Fruit fly (Drosophila melanogaster): Measurements from ENCODE around the gene CG7432.

Gene CG7432

DNA sequence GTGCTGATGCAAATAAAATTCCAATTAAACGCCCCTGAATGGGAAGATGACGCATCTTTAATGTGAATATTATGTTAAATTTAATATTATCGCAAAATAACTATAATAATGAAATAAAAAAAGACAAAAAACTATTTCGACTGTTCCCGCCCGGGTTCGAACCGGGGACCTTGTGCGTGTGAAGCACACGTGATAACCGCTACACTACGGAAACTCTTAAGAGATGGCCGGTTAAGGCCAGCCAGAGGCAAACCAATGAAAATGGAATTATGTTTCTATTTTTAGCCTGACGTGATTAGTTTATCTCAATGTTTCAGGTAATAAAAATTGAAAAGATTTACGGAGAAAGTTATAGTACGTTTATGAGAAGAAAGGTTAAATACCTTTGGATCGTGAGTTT is 7.3 kb downstream of the CG7432 start:
- TF ChIP-seq Mnt (GFP tag; optimal IDR thresholded peaks at IDR 0.05) (no peak), CG12768 (GFP tag; optimal IDR thresholded peaks at IDR 0.05) (no peak), CG7101 (tag; optimal IDR thresholded peaks at IDR 0.05) (no peak), bab1 (GFP tag; optimal IDR thresholded peaks at IDR 0.05) (no peak), CG33017 (tag; optimal IDR thresholded peaks at IDR 0.05) (no peak), ovo (GFP tag; optimal IDR thresholded peaks at IDR 0.05) (no peak), CG11617 (GFP tag; optimal IDR thresholded peaks at IDR 0.05) (no peak), cic (GFP tag; optimal IDR thresholded peaks at IDR 0.05) (no peak), Crg-1 (GFP tag; optimal IDR thresholded peaks at IDR 0.05) (no peak), CG1620 (GFP tag; optimal IDR thresholded peaks at IDR 0.05) (no peak), CG5204 (GFP tag; optimal IDR thresholded peaks at IDR 0.05) (no peak), tj (GFP tag; optimal IDR thresholded peaks at IDR 0.05) (no peak), Hr96 (GFP tag; optimal IDR thresholded peaks at IDR 0.05) (no peak), Clk (GFP tag; optimal IDR thresholded peaks at IDR 0.05) (no peak), kay (GFP tag; ENCODE audit: borderline replicate concordance) (no peak), toe (GFP tag; optimal IDR thresholded peaks at IDR 0.05) (no peak), CG14711 (tag; optimal IDR thresholded peaks at IDR 0.05) (no peak), pad (GFP tag; optimal IDR thresholded peaks at IDR 0.05) (no peak), CG7045 (GFP tag; optimal IDR thresholded peaks at IDR 0.05) (no peak), cnc (optimal IDR thresholded peaks at IDR 0.05) (no peak)

DNA sequence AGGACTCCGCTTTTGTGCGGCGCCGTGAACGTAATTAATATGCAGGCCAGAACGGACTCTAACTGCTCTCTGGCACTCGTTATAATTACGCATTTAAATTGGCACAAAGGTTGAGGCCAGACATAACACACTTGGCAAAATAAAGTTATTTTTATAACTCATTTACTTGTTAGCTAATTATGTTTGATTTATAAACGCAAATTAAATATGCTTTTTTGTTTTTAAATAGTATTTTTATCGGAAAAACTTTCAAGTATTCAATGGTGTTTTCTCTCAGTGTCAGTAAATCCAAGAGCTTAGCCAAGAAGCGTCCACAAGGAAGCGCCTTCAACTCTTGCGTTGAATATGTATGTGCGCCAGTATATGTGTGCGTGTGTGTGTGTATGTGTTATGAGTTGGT is 8.1 kb downstream of the CG7432 start:
- no peak for TF ChIP-seq toe (GFP tag; optimal IDR thresholded peaks at IDR 0.05)

DNA sequence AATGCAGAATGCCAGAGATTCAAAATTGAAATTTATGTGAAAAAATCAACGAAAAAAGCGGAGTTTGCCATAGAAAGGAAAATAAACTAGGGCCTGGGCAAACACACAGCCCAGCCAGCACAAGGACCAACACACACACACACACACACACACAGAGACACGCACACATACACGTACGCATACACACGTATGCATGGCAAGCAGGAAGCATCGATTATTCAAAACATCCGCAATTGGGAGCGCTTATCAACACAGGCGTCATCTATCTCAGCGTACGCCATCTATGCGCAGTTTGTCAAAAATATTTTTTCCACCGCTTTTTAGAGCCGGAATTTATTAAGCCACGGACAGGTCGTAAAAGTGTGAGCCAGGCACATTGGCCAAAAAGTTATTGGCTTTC is 15.0 kb downstream of the CG7432 start:
- TF ChIP-seq CG1620 (GFP tag; optimal IDR thresholded peaks at IDR 0.05) (no peak), kay (GFP tag; ENCODE audit: borderline replicate concordance) (no peak), CG14711 (tag; optimal IDR thresholded peaks at IDR 0.05) (no peak), CG5204 (GFP tag; optimal IDR thresholded peaks at IDR 0.05) (no peak), Mnt (GFP tag; optimal IDR thresholded peaks at IDR 0.05) (no peak), CG7101 (tag; optimal IDR thresholded peaks at IDR 0.05) (no peak), CG7045 (GFP tag; optimal IDR thresholded peaks at IDR 0.05) (no peak), bab1 (GFP tag; optimal IDR thresholded peaks at IDR 0.05) (no peak), cnc (optimal IDR thresholded peaks at IDR 0.05) (no peak), Crg-1 (GFP tag; optimal IDR thresholded peaks at IDR 0.05) (no peak), cic (GFP tag; optimal IDR thresholded peaks at IDR 0.05) (no peak), tj (GFP tag; optimal IDR thresholded peaks at IDR 0.05) (no peak), Clk (GFP tag; optimal IDR thresholded peaks at IDR 0.05) (no peak), ovo (GFP tag; optimal IDR thresholded peaks at IDR 0.05) (no peak)

dm6 chr3R:19682424-19682823 is 17.6 kb downstream of the CG7432 start:
- TF ChIP-seq Clk (GFP tag; optimal IDR thresholded peaks at IDR 0.05) (no peak), kay (GFP tag; ENCODE audit: borderline replicate concordance) (no peak), CG12768 (GFP tag; optimal IDR thresholded peaks at IDR 0.05) (no peak), CG1620 (GFP tag; optimal IDR thresholded peaks at IDR 0.05) (no peak), Hr96 (GFP tag; optimal IDR thresholded peaks at IDR 0.05) (no peak), CG14711 (tag; optimal IDR thresholded peaks at IDR 0.05) (no peak), CG11617 (GFP tag; optimal IDR thresholded peaks at IDR 0.05) (no peak), ovo (GFP tag; optimal IDR thresholded peaks at IDR 0.05) (no peak), CG7101 (tag; optimal IDR thresholded peaks at IDR 0.05) (no peak), Mnt (GFP tag; optimal IDR thresholded peaks at IDR 0.05) (no peak), pad (GFP tag; optimal IDR thresholded peaks at IDR 0.05) (no peak), toe (GFP tag; optimal IDR thresholded peaks at IDR 0.05) (no peak), cnc (optimal IDR thresholded peaks at IDR 0.05) (no peak)

DNA sequence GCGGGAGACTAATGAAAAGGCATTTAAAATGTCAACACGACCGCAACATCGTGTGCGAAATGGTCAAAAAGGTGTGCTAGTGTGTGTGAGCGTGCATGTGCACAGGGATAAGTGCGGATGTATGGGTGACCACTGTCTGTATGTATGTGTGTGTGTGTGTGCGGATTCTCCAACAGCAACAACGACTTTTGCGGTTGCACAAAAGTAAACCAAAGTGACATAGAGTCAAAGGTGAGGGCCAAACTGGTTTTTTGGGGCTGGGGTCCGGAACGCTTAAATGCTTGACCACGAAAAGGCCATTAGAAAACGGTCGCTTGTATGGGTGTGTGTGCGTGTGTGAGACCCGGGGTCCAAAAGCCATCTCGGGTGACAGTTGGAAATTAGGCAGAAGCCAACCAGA is 38.6 kb downstream of the CG7432 start:
- no peak for TF ChIP-seq tj (GFP tag; optimal IDR thresholded peaks at IDR 0.05)
- TF ChIP-seq CG7045 (GFP tag; optimal IDR thresholded peaks at IDR 0.05), result no peak
- TF ChIP-seq CG12768 (GFP tag; optimal IDR thresholded peaks at IDR 0.05), result no peak
- no peak for TF ChIP-seq Clk (GFP tag; optimal IDR thresholded peaks at IDR 0.05)
- TF ChIP-seq cnc (optimal IDR thresholded peaks at IDR 0.05), result no peak
- no peak for TF ChIP-seq toe (GFP tag; optimal IDR thresholded peaks at IDR 0.05)
- no peak for TF ChIP-seq ovo (GFP tag; optimal IDR thresholded peaks at IDR 0.05)
- no peak for TF ChIP-seq CG14711 (tag; optimal IDR thresholded peaks at IDR 0.05)
- TF ChIP-seq kay (GFP tag; ENCODE audit: borderline replicate concordance), result no peak
- no peak for TF ChIP-seq Mnt (GFP tag; optimal IDR thresholded peaks at IDR 0.05)
- TF ChIP-seq CG11617 (GFP tag; optimal IDR thresholded peaks at IDR 0.05), result no peak
- no peak for TF ChIP-seq pad (GFP tag; optimal IDR thresholded peaks at IDR 0.05)
- no peak for TF ChIP-seq Hr96 (GFP tag; optimal IDR thresholded peaks at IDR 0.05)
- TF ChIP-seq CG7101 (tag; optimal IDR thresholded peaks at IDR 0.05), result no peak
- TF ChIP-seq CG33017 (tag; optimal IDR thresholded peaks at IDR 0.05), result no peak
- TF ChIP-seq Crg-1 (GFP tag; optimal IDR thresholded peaks at IDR 0.05), result no peak
- no peak for TF ChIP-seq cic (GFP tag; optimal IDR thresholded peaks at IDR 0.05)
- no peak for TF ChIP-seq CG1620 (GFP tag; optimal IDR thresholded peaks at IDR 0.05)

dm6 chr3R:19715827-19716226 is 51.0 kb downstream of the CG7432 start, which contains the start of gene CG34286:
TSS of gene CG34286 (minus strand) at chr3R:19715927.
- TF ChIP-seq cnc (optimal IDR thresholded peaks at IDR 0.05), result no peak
- TF ChIP-seq CG7101 (tag; optimal IDR thresholded peaks at IDR 0.05), result no peak

Data from whole organism, adult.